Fruit fly (Drosophila melanogaster): ENCODE data around the gene CG4194.

Gene CG4194

dm6 chrX:2083109-2083508 is 14.7 kb downstream of the CG4194 start (continued):
- TF ChIP-seq CG15696 (tag; optimal IDR thresholded peaks at IDR 0.05) (no peak), CG17612 (GFP tag; IDR thresholded peaks at IDR 0.05) (no peak), slou (GFP tag; optimal IDR thresholded peaks at IDR 0.05) (no peak), CG7271 (tag; optimal IDR thresholded peaks at IDR 0.05) (no peak), CG16863 (GFP tag; optimal IDR thresholded peaks at IDR 0.05) (no peak), lbe (GFP tag; optimal IDR thresholded peaks at IDR 0.05) (peak; percentile 80), CG7357 (GFP tag; IDR thresholded peaks at IDR 0.05) (peak; percentile 56; the same call in 2 of the 3 replicates), cg (GFP tag; optimal IDR thresholded peaks at IDR 0.05) (no peak), vfl (GFP tag; optimal IDR thresholded peaks at IDR 0.05) (peak; percentile 28), Dll (GFP tag; IDR thresholded peaks at IDR 0.05; ENCODE audit: partially characterized antibody) (no peak), CG17359 (tag; optimal IDR thresholded peaks at IDR 0.05) (peak; percentile 21), otp (GFP tag; IDR thresholded peaks at IDR 0.05) (0 out of 3 replicates have a peak, but pooled peaks have one; percentile 32), CG8944 (GFP tag; optimal IDR thresholded peaks at IDR 0.05) (peak; percentile 29), CG2875 (GFP tag; optimal IDR thresholded peaks at IDR 0.05) (no peak), seq (GFP tag; IDR thresholded peaks at IDR 0.05) (0 out of 2 replicates have a peak, but pooled peaks have one; percentile 16), Ada2b (GFP tag; IDR thresholded peaks at IDR 0.05) (peak; percentile 62), CG8478 (optimal IDR thresholded peaks at IDR 0.05) (no peak), TFAM (GFP tag; optimal IDR thresholded peaks at IDR 0.05) (no peak), Med (GFP tag) (peak; percentile 95), p53 (GFP tag; optimal IDR thresholded peaks at IDR 0.05) (no peak), Ets65A (GFP tag) (peak; percentile 92), CoRest (tag; optimal IDR thresholded peaks at IDR 0.05) (peak; percentile 51), Dref (GFP tag; IDR thresholded peaks at IDR 0.05) (peak; percentile 30; the same call in 1 of the 2 replicates), Usf (GFP tag; optimal IDR thresholded peaks at IDR 0.05) (peak; percentile 40), CG9876 (GFP tag; optimal IDR thresholded peaks at IDR 0.05) (no peak), Vsx1 (GFP tag; optimal IDR thresholded peaks at IDR 0.05) (no peak), Ptx1 (GFP tag; IDR thresholded peaks at IDR 0.05) (peak; percentile 64), zen (tag; optimal IDR thresholded peaks at IDR 0.05) (no peak), CG30403 (GFP tag; optimal IDR thresholded peaks at IDR 0.05) (peak; percentile 51), CHES-1-like (GFP tag; optimal IDR thresholded peaks at IDR 0.05) (peak; percentile 22), Neu2 (GFP tag; optimal IDR thresholded peaks at IDR 0.05; ENCODE audit: borderline replicate concordance) (no peak), CG4282 (GFP tag; optimal IDR thresholded peaks at IDR 0.05) (no peak), CG15073 (GFP tag; optimal IDR thresholded peaks at IDR 0.05) (no peak), CG4424 (GFP tag; optimal IDR thresholded peaks at IDR 0.05) (no peak), CG9609 (GFP tag; optimal IDR thresholded peaks at IDR 0.05) (peak; percentile 39), CG7987 (GFP tag; optimal IDR thresholded peaks at IDR 0.05) (no peak), CG13424 (tag; optimal IDR thresholded peaks at IDR 0.05) (peak; percentile 41), hb (GFP tag; IDR thresholded peaks at IDR 0.05; ENCODE audit: partially characterized antibody) (no peak), disco-r (GFP tag; optimal IDR thresholded peaks at IDR 0.05) (no peak), nau (GFP tag; optimal IDR thresholded peaks at IDR 0.05) (no peak), CG8290 (GFP tag; optimal IDR thresholded peaks at IDR 0.05) (no peak), CG8290 (tag; optimal IDR thresholded peaks at IDR 0.05) (peak in 1 of 2 experiments; percentile 97), CG14710 (tag; optimal IDR thresholded peaks at IDR 0.05) (no peak), D (optimal IDR thresholded peaks at IDR 0.05) (no peak), D (GFP tag; optimal IDR thresholded peaks at IDR 0.05) (no peak), CrebB (tag; optimal IDR thresholded peaks at IDR 0.05) (peak; percentile 56), Atf3 (GFP tag; optimal IDR thresholded peaks at IDR 0.05) (no peak), H2.0 (GFP tag; IDR thresholded peaks at IDR 0.05) (peak; percentile 49), HHEX (GFP tag; optimal IDR thresholded peaks at IDR 0.05) (peak; percentile 58), caup (GFP tag; optimal IDR thresholded peaks at IDR 0.05; ENCODE audit: severe bottlenecking) (peak; percentile 42), CG7963 (GFP tag; IDR thresholded peaks at IDR 0.05; ENCODE audit: partially characterized antibody) (no peak), ind (GFP tag; optimal IDR thresholded peaks at IDR 0.05) (peak; percentile 67)
